Fruit fly (Drosophila melanogaster): Measurements from ENCODE around the gene CG8159.

Gene CG8159

dm6 chr3R:8712722-8713131 is 13.9 kb upstream of the CG8159 start, which contains the start of gene CG8112 (continued):
- TF ChIP-seq CG11762 (GFP tag; optimal IDR thresholded peaks at IDR 0.05; ENCODE audit: insufficient read depth) = no peak
- TF ChIP-seq CG6808 (GFP tag; optimal IDR thresholded peaks at IDR 0.05) = no peak
- no peak for TF ChIP-seq CG10669 (GFP tag; optimal IDR thresholded peaks at IDR 0.05)
- TF ChIP-seq esn (GFP tag; optimal IDR thresholded peaks at IDR 0.05) = peak; percentile 52
- TF ChIP-seq Hr38 (GFP tag; optimal IDR thresholded peaks at IDR 0.05) = no peak
- no peak for TF ChIP-seq Met (GFP tag; optimal IDR thresholded peaks at IDR 0.05)
- no peak for TF ChIP-seq CG8319 (GFP tag; optimal IDR thresholded peaks at IDR 0.05)

- TF ChIP-seq cyc (GFP tag; optimal IDR thresholded peaks at IDR 0.05) = no peak
- no peak for TF ChIP-seq Ets96B (tag; optimal IDR thresholded peaks at IDR 0.05)
- no peak for TF ChIP-seq dsx (GFP tag; optimal IDR thresholded peaks at IDR 0.05; ENCODE audit: poor library complexity, severe bottlenecking)
- no peak for TF ChIP-seq salr (GFP tag; optimal IDR thresholded peaks at IDR 0.05)
- peak; percentile 64 for TF ChIP-seq fkh (GFP tag; optimal IDR thresholded peaks at IDR 0.05)
- TF ChIP-seq CG1621 (tag; optimal IDR thresholded peaks at IDR 0.05) = no peak
These were observed 11.3 kb upstream of the CG8159 start for dm6 chr3R:8715371-8715770.

dm6 chr3R:8715851-8716550 is 10.7 kb upstream of the CG8159 start, which contains the start of gene TMEM216:
TSS of gene TMEM216 (plus strand) at chr3R:8716243.
- peak; percentile 27 for TF ChIP-seq CG6854 (GFP tag; optimal IDR thresholded peaks at IDR 0.05)
- TF ChIP-seq fkh (GFP tag; optimal IDR thresholded peaks at IDR 0.05) = peak; percentile 9
- TF ChIP-seq net (GFP tag; optimal IDR thresholded peaks at IDR 0.05) = peak; percentile 7
- TF ChIP-seq Sox14 (GFP tag; optimal IDR thresholded peaks at IDR 0.05) = peak; percentile 20
- TF ChIP-seq Eip75B (GFP tag; optimal IDR thresholded peaks at IDR 0.05) = peak; percentile 23
- TF ChIP-seq CG34406 (GFP tag; optimal IDR thresholded peaks at IDR 0.05) = no peak
- no peak for TF ChIP-seq cyc (GFP tag; optimal IDR thresholded peaks at IDR 0.05)
- peak; percentile 66 for TF ChIP-seq CG6276 (GFP tag; optimal IDR thresholded peaks at IDR 0.05)
- no peak for TF ChIP-seq CG3919 (GFP tag; optimal IDR thresholded peaks at IDR 0.05)
- TF ChIP-seq Eip78C (GFP tag) = peak; percentile 69
- peak; percentile 65 for TF ChIP-seq vri (GFP tag; optimal IDR thresholded peaks at IDR 0.05)
- TF ChIP-seq CG6808 (GFP tag; optimal IDR thresholded peaks at IDR 0.05) = peak; percentile 37
- TF ChIP-seq ss (GFP tag; optimal IDR thresholded peaks at IDR 0.05) = peak in 1 of 2 experiments; percentile 61
- TF ChIP-seq CG31627 (GFP tag; optimal IDR thresholded peaks at IDR 0.05) = no peak

dm6 chr3R:8716551-8716879 is 10.1 kb upstream of the CG8159 start:
- no peak for TF ChIP-seq lz (GFP tag; optimal IDR thresholded peaks at IDR 0.05)
- no peak for TF ChIP-seq CG11902 (GFP tag; optimal IDR thresholded peaks at IDR 0.05)
- peak; percentile 54; the same call in 1 of the 3 replicates for TF ChIP-seq eg (GFP tag; IDR thresholded peaks at IDR 0.05)
- peak; percentile 44; the same call in 1 of the 3 replicates for TF ChIP-seq CG8119 (GFP tag; IDR thresholded peaks at IDR 0.05)
- peak; percentile 15 for TF ChIP-seq CG34406 (GFP tag; optimal IDR thresholded peaks at IDR 0.05)
- peak; percentile 50 for TF ChIP-seq CG31627 (GFP tag; optimal IDR thresholded peaks at IDR 0.05)
- TF ChIP-seq Eip78C (GFP tag) = peak; percentile 43
- 0 out of 3 replicates have a peak, but pooled peaks have one; percentile 11 for TF ChIP-seq CG6163 (GFP tag; IDR thresholded peaks at IDR 0.05)
- peak; percentile 10 for TF ChIP-seq acj6 (GFP tag; optimal IDR thresholded peaks at IDR 0.05)
- TF ChIP-seq CG15336 (GFP tag; IDR thresholded peaks at IDR 0.05) = peak; percentile 48; the same call in 1 of the 2 replicates
- TF ChIP-seq Sox15 (GFP tag; optimal IDR thresholded peaks at IDR 0.05) = no peak
- TF ChIP-seq Blimp-1 (GFP tag; optimal IDR thresholded peaks at IDR 0.05) = no peak
- TF ChIP-seq esn (GFP tag; optimal IDR thresholded peaks at IDR 0.05) = peak; percentile 49
- TF ChIP-seq Lpt (GFP tag; optimal IDR thresholded peaks at IDR 0.05) = no peak
- TF ChIP-seq CG3032 (tag; optimal IDR thresholded peaks at IDR 0.05) = no peak
